Worm (Caenorhabditis elegans): Measurements from ENCODE around the gene C50F7.5.

C50F7.5 gene

ce11 chrIV:7747838-7748237, 21.3 kb downstream of the C50F7.5 start, which contains the start of gene klo-1:
TSS of gene klo-1 (minus strand) at chrIV:7748225.
- TF ChIP-seq med-1 (GFP tag; optimal IDR thresholded peaks at IDR 0.05; ENCODE audit: insufficient read depth) = no peak
- TF ChIP-seq cog-1 (tag; optimal IDR thresholded peaks at IDR 0.05) = no peak
- TF ChIP-seq klf-2 (GFP tag; conservative IDR thresholded peaks at IDR 0.05) = no peak
- no peak for TF ChIP-seq ref-1 (GFP tag; conservative IDR thresholded peaks at IDR 0.05)
- TF ChIP-seq ztf-29 (GFP tag; IDR thresholded peaks at IDR 0.05) = no peak
- TF ChIP-seq ztf-23 (GFP tag; IDR thresholded peaks at IDR 0.05) = no peak
- TF ChIP-seq tab-1 (GFP tag; IDR thresholded peaks at IDR 0.05) = no peak
- no peak for TF ChIP-seq T22C8.4 (GFP tag; IDR thresholded peaks at IDR 0.05)
- no peak for TF ChIP-seq flt-1 (GFP tag; IDR thresholded peaks at IDR 0.05)

- no peak for TF ChIP-seq cog-1 (tag; optimal IDR thresholded peaks at IDR 0.05)
- no peak for TF ChIP-seq T22C8.4 (GFP tag; IDR thresholded peaks at IDR 0.05)
- TF ChIP-seq ref-1 (GFP tag; conservative IDR thresholded peaks at IDR 0.05) = no peak
- TF ChIP-seq tab-1 (GFP tag; IDR thresholded peaks at IDR 0.05) = no peak
- no peak for TF ChIP-seq med-1 (GFP tag; optimal IDR thresholded peaks at IDR 0.05; ENCODE audit: insufficient read depth)
- TF ChIP-seq flt-1 (GFP tag; IDR thresholded peaks at IDR 0.05) = no peak
- TF ChIP-seq klf-2 (GFP tag; conservative IDR thresholded peaks at IDR 0.05) = no peak
Observed at ce11 chrIV:7753108-7753507, 26.6 kb downstream of the C50F7.5 start, which contains the start of gene col-14. TSS of gene col-14 (plus strand) at chrIV:7753408.

DNA sequence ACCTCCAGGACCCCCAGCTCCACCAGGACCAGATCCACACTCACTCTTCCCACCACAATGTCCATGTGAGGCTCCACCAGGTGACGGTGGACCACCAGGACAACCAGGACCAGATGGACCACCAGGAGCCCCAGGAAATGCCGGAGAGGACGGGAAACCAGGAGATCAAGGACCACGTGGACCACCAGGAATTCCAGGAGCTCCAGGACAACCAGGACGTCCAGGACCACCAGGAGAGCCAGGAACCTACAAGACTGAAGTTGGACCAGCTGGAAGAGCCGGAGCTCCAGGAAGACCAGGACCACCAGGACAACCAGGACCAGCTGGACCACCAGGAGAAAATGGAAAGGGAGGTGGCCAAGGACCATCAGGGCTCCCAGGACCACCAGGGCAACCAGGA, 27.6 kb downstream of the C50F7.5 start:
- TF ChIP-seq ztf-29 (GFP tag; IDR thresholded peaks at IDR 0.05) (no peak), klf-2 (GFP tag; conservative IDR thresholded peaks at IDR 0.05) (no peak), flt-1 (GFP tag; IDR thresholded peaks at IDR 0.05) (no peak), cog-1 (tag; optimal IDR thresholded peaks at IDR 0.05) (no peak), ref-1 (GFP tag; conservative IDR thresholded peaks at IDR 0.05) (no peak), ztf-23 (GFP tag; IDR thresholded peaks at IDR 0.05) (no peak), tab-1 (GFP tag; IDR thresholded peaks at IDR 0.05) (no peak), T22C8.4 (GFP tag; IDR thresholded peaks at IDR 0.05) (no peak), med-1 (GFP tag; optimal IDR thresholded peaks at IDR 0.05; ENCODE audit: insufficient read depth) (no peak)

- TF ChIP-seq flt-1 (GFP tag; IDR thresholded peaks at IDR 0.05) (no peak), ref-1 (GFP tag; conservative IDR thresholded peaks at IDR 0.05) (no peak), klf-2 (GFP tag; conservative IDR thresholded peaks at IDR 0.05) (no peak), ztf-29 (GFP tag; IDR thresholded peaks at IDR 0.05) (no peak), ztf-23 (GFP tag; IDR thresholded peaks at IDR 0.05) (no peak), T22C8.4 (GFP tag; IDR thresholded peaks at IDR 0.05) (no peak), med-1 (GFP tag; optimal IDR thresholded peaks at IDR 0.05; ENCODE audit: insufficient read depth) (no peak), tab-1 (GFP tag; IDR thresholded peaks at IDR 0.05) (no peak), cog-1 (tag; optimal IDR thresholded peaks at IDR 0.05) (no peak)
Observed at ce11 chrIV:7757245-7757644, 30.7 kb downstream of the C50F7.5 start, which contains the start of gene C46A5.4. TSS of gene C46A5.4 (minus strand) at chrIV:7757345.

ce11 chrIV:7759527-7759926, 33.0 kb downstream of the C50F7.5 start, which contains the start of gene dsb-3:
TSS of gene dsb-3 (minus strand) at chrIV:7759627.
- TF ChIP-seq cog-1 (tag; optimal IDR thresholded peaks at IDR 0.05) (no peak), ztf-23 (GFP tag; IDR thresholded peaks at IDR 0.05) (no peak), ztf-29 (GFP tag; IDR thresholded peaks at IDR 0.05) (no peak), med-1 (GFP tag; optimal IDR thresholded peaks at IDR 0.05; ENCODE audit: insufficient read depth) (no peak), T22C8.4 (GFP tag; IDR thresholded peaks at IDR 0.05) (no peak), klf-2 (GFP tag; conservative IDR thresholded peaks at IDR 0.05) (no peak), tab-1 (GFP tag; IDR thresholded peaks at IDR 0.05) (no peak), flt-1 (GFP tag; IDR thresholded peaks at IDR 0.05) (no peak), ref-1 (GFP tag; conservative IDR thresholded peaks at IDR 0.05) (no peak)

ce11 chrIV:7760117-7760516, 33.6 kb downstream of the C50F7.5 start, which contains the start of gene del-7:
TSS of gene del-7 (plus strand) at chrIV:7760417.
- TF ChIP-seq ztf-23 (GFP tag; IDR thresholded peaks at IDR 0.05) = no peak
- no peak for TF ChIP-seq med-1 (GFP tag; optimal IDR thresholded peaks at IDR 0.05; ENCODE audit: insufficient read depth)
- no peak for TF ChIP-seq T22C8.4 (GFP tag; IDR thresholded peaks at IDR 0.05)
- no peak for TF ChIP-seq ztf-29 (GFP tag; IDR thresholded peaks at IDR 0.05)
- no peak for TF ChIP-seq flt-1 (GFP tag; IDR thresholded peaks at IDR 0.05)

DNA sequence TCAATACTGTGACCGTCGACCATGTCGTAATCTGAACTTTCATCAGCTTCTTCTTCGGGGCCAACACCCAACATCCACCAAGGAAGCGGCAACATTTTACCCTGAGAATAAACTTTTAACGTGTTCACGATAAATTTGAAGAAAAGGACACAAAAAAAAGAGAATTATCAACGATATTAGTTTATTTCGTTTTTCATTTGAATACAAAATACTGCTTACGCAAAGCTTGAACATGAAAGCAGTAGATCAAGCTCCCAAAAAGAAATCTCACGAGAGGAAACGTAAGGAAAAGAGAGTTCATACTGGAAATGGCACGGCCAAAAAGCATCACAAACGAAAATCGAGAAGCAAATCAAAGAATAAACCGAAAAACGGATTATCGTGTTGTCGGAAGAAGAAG, 37.2 kb downstream of the C50F7.5 start, which contains the start of the genes C46A5.6 and C46A5.1:
Gene C46A5.6 (minus strand): TSS at position 101 of the 400 bp plus-strand sequence.
Gene C46A5.1 (plus strand): TSS at position 184 of the 400 bp plus-strand sequence.
- TF ChIP-seq med-1 (GFP tag; optimal IDR thresholded peaks at IDR 0.05; ENCODE audit: insufficient read depth) = no peak

ce11 chrIV:7764319-7764718, 37.8 kb downstream of the C50F7.5 start:
- TF ChIP-seq klf-2 (GFP tag; conservative IDR thresholded peaks at IDR 0.05) = no peak
- no peak for TF ChIP-seq med-1 (GFP tag; optimal IDR thresholded peaks at IDR 0.05; ENCODE audit: insufficient read depth)
- TF ChIP-seq T22C8.4 (GFP tag; IDR thresholded peaks at IDR 0.05) = no peak
- no peak for TF ChIP-seq flt-1 (GFP tag; IDR thresholded peaks at IDR 0.05)
- TF ChIP-seq cog-1 (tag; optimal IDR thresholded peaks at IDR 0.05) = no peak
- TF ChIP-seq ref-1 (GFP tag; conservative IDR thresholded peaks at IDR 0.05) = no peak
- TF ChIP-seq ztf-23 (GFP tag; IDR thresholded peaks at IDR 0.05) = no peak
- TF ChIP-seq ztf-29 (GFP tag; IDR thresholded peaks at IDR 0.05) = no peak
- TF ChIP-seq tab-1 (GFP tag; IDR thresholded peaks at IDR 0.05) = no peak

ce11 chrIV:7770162-7770561, 43.6 kb downstream of the C50F7.5 start, which contains the start of gene rdl-1:
TSS of gene rdl-1 (minus strand) at chrIV:7770262.
- TF ChIP-seq cog-1 (tag; optimal IDR thresholded peaks at IDR 0.05) (no peak), ref-1 (GFP tag; conservative IDR thresholded peaks at IDR 0.05) (no peak), T22C8.4 (GFP tag; IDR thresholded peaks at IDR 0.05) (no peak), tab-1 (GFP tag; IDR thresholded peaks at IDR 0.05) (no peak), med-1 (GFP tag; optimal IDR thresholded peaks at IDR 0.05; ENCODE audit: insufficient read depth) (no peak), klf-2 (GFP tag; conservative IDR thresholded peaks at IDR 0.05) (no peak), ztf-23 (GFP tag; IDR thresholded peaks at IDR 0.05) (no peak), ztf-29 (GFP tag; IDR thresholded peaks at IDR 0.05) (no peak), flt-1 (GFP tag; IDR thresholded peaks at IDR 0.05) (no peak)

ce11 chrIV:7774206-7774605, 47.7 kb downstream of the C50F7.5 start, which contains the start of the genes hcf-1 and swd-2.2:
TSS of gene hcf-1 (minus strand) at chrIV:7774275.
TSS of gene swd-2.2 (plus strand) at chrIV:7774411.
- TF ChIP-seq med-1 (GFP tag; optimal IDR thresholded peaks at IDR 0.05; ENCODE audit: insufficient read depth) = no peak
- TF ChIP-seq klf-2 (GFP tag; conservative IDR thresholded peaks at IDR 0.05) = no peak
- no peak for TF ChIP-seq T22C8.4 (GFP tag; IDR thresholded peaks at IDR 0.05)
- no peak for TF ChIP-seq ref-1 (GFP tag; conservative IDR thresholded peaks at IDR 0.05)
- no peak for TF ChIP-seq ztf-23 (GFP tag; IDR thresholded peaks at IDR 0.05)
- TF ChIP-seq cog-1 (tag; optimal IDR thresholded peaks at IDR 0.05) = no peak
